Worm (Caenorhabditis elegans): ENCODE data around the gene F22F4.4.

Gene F22F4.4

ce11 chrX:5975228-5975627 is 26.1 kb downstream of the F22F4.4 start:
- TF ChIP-seq ceh-82 (tag; optimal IDR thresholded peaks at IDR 0.05) (no peak), C34F6.9 (tag; optimal IDR thresholded peaks at IDR 0.05) (peak; percentile 3), crh-2 (tag; optimal IDR thresholded peaks at IDR 0.05) (peak; percentile 8)

- no peak for TF ChIP-seq nhr-237 (tag; optimal IDR thresholded peaks at IDR 0.05)
- peak; percentile 40 for TF ChIP-seq mab-5 (tag; optimal IDR thresholded peaks at IDR 0.05)
Observed at ce11 chrX:5972212-5972611, 29.1 kb downstream of the F22F4.4 start.

ce11 chrX:5962560-5962959 is 38.8 kb downstream of the F22F4.4 start:
- TF ChIP-seq fos-1 (tag; optimal IDR thresholded peaks at IDR 0.05) (peak; percentile 16), gmeb-1 (tag; optimal IDR thresholded peaks at IDR 0.05) (peak; percentile 41), ztf-1 (GFP tag; conservative IDR thresholded peaks at IDR 0.05) (no peak), sma-9 (GFP tag; optimal IDR thresholded peaks at IDR 0.05) (peak; percentile 42), sma-9 (tag; optimal IDR thresholded peaks at IDR 0.05) (no peak)

ce11 chrX:5960872-5961271 is 40.5 kb downstream of the F22F4.4 start:
- TF ChIP-seq lin-13 (GFP tag; optimal IDR thresholded peaks at IDR 0.05), result no peak

ce11 chrX:5958815-5959214 is 42.5 kb downstream of the F22F4.4 start, which contains the start of gene R07E4.1:
Gene R07E4.1 (plus strand): TSS chrX:5959115.
- no peak for TF ChIP-seq alr-1 (tag; optimal IDR thresholded peaks at IDR 0.05)
- TF ChIP-seq nhr-11 (tag; optimal IDR thresholded peaks at IDR 0.05), result no peak
- TF ChIP-seq nhr-129 (tag; optimal IDR thresholded peaks at IDR 0.05), result no peak
- no peak for TF ChIP-seq lin-13 (GFP tag; optimal IDR thresholded peaks at IDR 0.05)
- no peak for TF ChIP-seq lin-11 (tag; optimal IDR thresholded peaks at IDR 0.05)
- TF ChIP-seq unc-55 (GFP tag; optimal IDR thresholded peaks at IDR 0.05), result no peak
- TF ChIP-seq snpc-4 (tag; optimal IDR thresholded peaks at IDR 0.05), result no peak
- TF ChIP-seq sem-4 (tag; optimal IDR thresholded peaks at IDR 0.05), result no peak
- no peak for TF ChIP-seq fos-1 (tag; optimal IDR thresholded peaks at IDR 0.05)
- no peak for TF ChIP-seq nhr-10 (tag; optimal IDR thresholded peaks at IDR 0.05)
- no peak for TF ChIP-seq ama-1 (optimal IDR thresholded peaks at IDR 0.05)
- TF ChIP-seq gmeb-1 (tag; optimal IDR thresholded peaks at IDR 0.05), result no peak
- TF ChIP-seq R02D3.7 (tag; optimal IDR thresholded peaks at IDR 0.05), result no peak
- no peak for TF ChIP-seq nhr-12 (tag; optimal IDR thresholded peaks at IDR 0.05)
- no peak for TF ChIP-seq peb-1 (tag; optimal IDR thresholded peaks at IDR 0.05)
- no peak for TF ChIP-seq lin-39 (tag; optimal IDR thresholded peaks at IDR 0.05)
- TF ChIP-seq C34F6.9 (tag; optimal IDR thresholded peaks at IDR 0.05), result no peak
- TF ChIP-seq nhr-237 (tag; optimal IDR thresholded peaks at IDR 0.05), result no peak
- no peak for TF ChIP-seq crh-2 (tag; optimal IDR thresholded peaks at IDR 0.05)

ce11 chrX:5956130-5956529 is 45.2 kb downstream of the F22F4.4 start:
- TF ChIP-seq elt-3 (tag; optimal IDR thresholded peaks at IDR 0.05), result no peak
- TF ChIP-seq ceh-82 (tag; optimal IDR thresholded peaks at IDR 0.05), result no peak
- TF ChIP-seq dmd-4 (tag; optimal IDR thresholded peaks at IDR 0.05), result no peak
- no peak for TF ChIP-seq R02D3.7 (tag; optimal IDR thresholded peaks at IDR 0.05)
- no peak for TF ChIP-seq mbf-1 (tag; optimal IDR thresholded peaks at IDR 0.05)
- no peak for TF ChIP-seq peb-1 (tag; optimal IDR thresholded peaks at IDR 0.05)
- TF ChIP-seq zag-1 (tag; optimal IDR thresholded peaks at IDR 0.05), result no peak
- no peak for TF ChIP-seq mab-5 (tag; optimal IDR thresholded peaks at IDR 0.05)
- TF ChIP-seq nhr-6 (tag; optimal IDR thresholded peaks at IDR 0.05), result no peak
- no peak for TF ChIP-seq unc-39 (tag; optimal IDR thresholded peaks at IDR 0.05)
- no peak for TF ChIP-seq F13H6.1 (tag; optimal IDR thresholded peaks at IDR 0.05)
- no peak for TF ChIP-seq gmeb-1 (tag; optimal IDR thresholded peaks at IDR 0.05)
- TF ChIP-seq nhr-25 (tag; optimal IDR thresholded peaks at IDR 0.05), result no peak
- TF ChIP-seq nhr-10 (tag; optimal IDR thresholded peaks at IDR 0.05), result no peak
- TF ChIP-seq ztf-1 (GFP tag; conservative IDR thresholded peaks at IDR 0.05), result no peak
- TF ChIP-seq C34F6.9 (tag; optimal IDR thresholded peaks at IDR 0.05), result no peak

ce11 chrX:5953174-5953573 is 48.2 kb downstream of the F22F4.4 start, which contains the start of the genes R07E4.5 and R07E4.3:
Gene R07E4.5 (minus strand): TSS chrX:5953174.
Gene R07E4.3 (plus strand): TSS chrX:5953458.
- TF ChIP-seq ceh-16 (tag; optimal IDR thresholded peaks at IDR 0.05) (no peak), nhr-77 (tag; optimal IDR thresholded peaks at IDR 0.05) (no peak), lin-39 (tag; optimal IDR thresholded peaks at IDR 0.05) (no peak), crh-2 (tag; optimal IDR thresholded peaks at IDR 0.05) (peak; percentile 70), nhr-25 (tag; optimal IDR thresholded peaks at IDR 0.05) (peak; percentile 67), zag-1 (tag; optimal IDR thresholded peaks at IDR 0.05) (no peak), mbf-1 (tag; optimal IDR thresholded peaks at IDR 0.05) (no peak), nhr-23 (tag; optimal IDR thresholded peaks at IDR 0.05) (no peak), lsy-2 (tag; optimal IDR thresholded peaks at IDR 0.05) (peak in 1 of 2 experiments; percentile 80), ztf-4 (tag; optimal IDR thresholded peaks at IDR 0.05) (no peak), sma-3 (GFP tag; optimal IDR thresholded peaks at IDR 0.05) (peak; percentile 74), nhr-11 (tag; optimal IDR thresholded peaks at IDR 0.05) (no peak), nhr-21 (tag; optimal IDR thresholded peaks at IDR 0.05) (peak; percentile 62), snpc-4 (tag; optimal IDR thresholded peaks at IDR 0.05) (peak; percentile 0), C34F6.9 (tag; optimal IDR thresholded peaks at IDR 0.05) (peak; percentile 67), lin-11 (tag; optimal IDR thresholded peaks at IDR 0.05) (peak; percentile 77), nhr-12 (tag; optimal IDR thresholded peaks at IDR 0.05) (no peak), egl-27 (tag; optimal IDR thresholded peaks at IDR 0.05) (peak; percentile 11), R02D3.7 (tag; optimal IDR thresholded peaks at IDR 0.05) (no peak), nhr-10 (tag; optimal IDR thresholded peaks at IDR 0.05) (no peak), ztf-11 (tag; optimal IDR thresholded peaks at IDR 0.05) (no peak), peb-1 (tag; optimal IDR thresholded peaks at IDR 0.05) (no peak), nhr-129 (tag; optimal IDR thresholded peaks at IDR 0.05) (peak; percentile 79), nhr-6 (tag; optimal IDR thresholded peaks at IDR 0.05) (peak; percentile 13), unc-55 (GFP tag; optimal IDR thresholded peaks at IDR 0.05) (peak; percentile 91)
